Worm (Caenorhabditis elegans): ENCODE measurements around the gene nhr-48.
A peak's percentile ranks its signal among the peaks of the same experiment; 100 is the strongest.

Gene nhr-48

DNA sequence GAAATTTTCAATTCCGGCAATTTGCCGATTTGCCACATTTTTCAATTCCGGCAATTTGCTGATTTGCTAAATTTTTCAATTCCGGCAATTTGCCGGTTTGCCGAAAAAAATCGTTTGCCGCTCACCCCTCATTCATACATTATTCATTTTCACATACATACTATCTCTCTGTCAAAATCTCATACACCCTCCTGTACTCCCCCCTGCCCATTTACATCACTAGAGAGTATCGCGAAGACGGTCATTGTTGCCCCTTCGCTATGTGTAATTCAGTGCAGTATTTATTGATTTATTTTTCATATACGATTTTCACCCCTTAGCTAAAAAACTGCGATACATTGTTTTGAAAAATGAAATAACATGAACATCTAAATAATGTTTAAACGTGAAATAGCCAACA, 28.4 kb downstream of the nhr-48 start (continued):
- TF ChIP-seq ztf-11 (tag; optimal IDR thresholded peaks at IDR 0.05) (no peak), mml-1 (tag; optimal IDR thresholded peaks at IDR 0.05) (no peak), snpc-4 (tag; optimal IDR thresholded peaks at IDR 0.05) (peak; percentile 85), pha-4 (tag; optimal IDR thresholded peaks at IDR 0.05) (peak; percentile 86)

DNA sequence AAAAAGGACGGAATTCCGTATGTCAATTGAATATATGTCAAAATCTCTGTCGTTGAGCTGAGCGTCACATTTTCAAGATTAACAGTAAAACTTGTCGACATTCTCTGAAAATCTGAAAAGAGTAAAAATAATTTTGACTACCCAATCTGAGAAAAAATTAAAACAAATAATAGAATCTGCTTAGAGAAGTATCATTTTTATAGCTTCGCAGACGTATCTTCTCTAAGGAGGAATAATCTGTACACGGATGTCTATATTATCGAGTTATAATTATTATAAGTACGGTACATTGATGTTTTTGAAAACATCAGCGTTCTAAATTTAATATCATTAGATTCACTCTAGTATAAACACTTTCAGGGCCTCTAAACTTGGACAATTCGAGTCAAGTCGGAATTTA, 32.5 kb downstream of the nhr-48 start, which contains the start of gene srg-64:
srg-64 (minus strand) TSS at position 101 of the 400 bp plus-strand sequence.
- TF ChIP-seq sea-2 (GFP tag; optimal IDR thresholded peaks at IDR 0.05) (no peak), snpc-4 (tag; optimal IDR thresholded peaks at IDR 0.05) (no peak), ceh-9 (tag; optimal IDR thresholded peaks at IDR 0.05) (no peak), ceh-82 (tag; optimal IDR thresholded peaks at IDR 0.05) (no peak), ZK546.5 (tag; optimal IDR thresholded peaks at IDR 0.05) (no peak), nhr-23 (tag; optimal IDR thresholded peaks at IDR 0.05) (no peak), ztf-4 (tag; optimal IDR thresholded peaks at IDR 0.05) (no peak), lin-15B (tag; optimal IDR thresholded peaks at IDR 0.05) (no peak), nhr-11 (tag; optimal IDR thresholded peaks at IDR 0.05) (no peak), skn-1 (tag; optimal IDR thresholded peaks at IDR 0.05) (no peak), lsy-12 (tag; optimal IDR thresholded peaks at IDR 0.05) (no peak)

DNA sequence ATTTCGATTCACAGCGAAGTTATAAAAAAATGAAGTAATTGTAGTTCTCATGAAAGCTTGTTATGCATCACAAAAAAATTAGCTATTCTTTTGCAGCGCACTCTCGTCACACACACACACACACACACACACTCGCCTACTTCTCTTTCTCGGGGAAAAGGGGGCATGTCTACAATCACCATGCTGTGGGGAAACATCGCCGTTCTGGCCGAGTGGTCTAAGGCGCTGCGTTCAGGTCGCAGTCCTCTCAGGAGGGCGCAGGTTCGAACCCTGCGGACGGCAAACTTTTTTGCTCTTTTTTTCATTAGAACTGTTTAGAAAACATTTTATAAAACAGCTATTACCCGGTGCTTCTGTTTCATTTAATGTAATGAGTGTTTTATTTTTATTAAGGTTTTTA, 33.8 kb downstream of the nhr-48 start:
- TF ChIP-seq nhr-12 (tag; optimal IDR thresholded peaks at IDR 0.05) (no peak), lin-15B (tag; optimal IDR thresholded peaks at IDR 0.05) (peak; percentile 93), nhr-28 (tag; optimal IDR thresholded peaks at IDR 0.05) (no peak), aly-2 (tag; optimal IDR thresholded peaks at IDR 0.05) (no peak), nfya-1 (tag; optimal IDR thresholded peaks at IDR 0.05; ENCODE audit: insufficient read depth) (peak; percentile 45), sea-2 (GFP tag; optimal IDR thresholded peaks at IDR 0.05) (no peak), mdl-1 (tag; optimal IDR thresholded peaks at IDR 0.05) (no peak), egl-27 (tag; optimal IDR thresholded peaks at IDR 0.05) (no peak), ztf-4 (tag; optimal IDR thresholded peaks at IDR 0.05) (no peak), nhr-25 (tag; optimal IDR thresholded peaks at IDR 0.05) (peak; percentile 15), ceh-9 (tag; optimal IDR thresholded peaks at IDR 0.05) (no peak), zag-1 (tag; optimal IDR thresholded peaks at IDR 0.05) (no peak), elt-2 (tag; optimal IDR thresholded peaks at IDR 0.05) (peak; percentile 48), skn-1 (tag; optimal IDR thresholded peaks at IDR 0.05) (peak; percentile 20), ama-1 (optimal IDR thresholded peaks at IDR 0.05) (no peak), hmg-11 (tag; optimal IDR thresholded peaks at IDR 0.05) (peak; percentile 94), fkh-10 (GFP tag; optimal IDR thresholded peaks at IDR 0.05) (no peak), mml-1 (tag; optimal IDR thresholded peaks at IDR 0.05) (no peak), nhr-77 (tag; optimal IDR thresholded peaks at IDR 0.05) (no peak), snpc-4 (tag; optimal IDR thresholded peaks at IDR 0.05) (peak; percentile 41), unc-39 (tag; optimal IDR thresholded peaks at IDR 0.05) (no peak), nhr-76 (tag; optimal IDR thresholded peaks at IDR 0.05) (no peak), nhr-237 (tag; optimal IDR thresholded peaks at IDR 0.05) (no peak), lin-39 (tag; optimal IDR thresholded peaks at IDR 0.05) (peak; percentile 55), ceh-28 (tag; optimal IDR thresholded peaks at IDR 0.05) (peak; percentile 30), fkh-2 (tag; optimal IDR thresholded peaks at IDR 0.05) (no peak), ceh-16 (tag; optimal IDR thresholded peaks at IDR 0.05) (no peak), pha-4 (tag; optimal IDR thresholded peaks at IDR 0.05) (peak; percentile 47), pqm-1 (tag; optimal IDR thresholded peaks at IDR 0.05) (peak; percentile 50), ztf-11 (tag; optimal IDR thresholded peaks at IDR 0.05) (no peak), elt-1 (tag; optimal IDR thresholded peaks at IDR 0.05) (no peak), nhr-43 (tag; optimal IDR thresholded peaks at IDR 0.05; ENCODE audit: poor library complexity, severe bottlenecking) (peak; percentile 46), tbx-2 (tag; optimal IDR thresholded peaks at IDR 0.05) (peak; percentile 44), lsy-12 (tag; optimal IDR thresholded peaks at IDR 0.05) (peak; percentile 20), ceh-82 (tag; optimal IDR thresholded peaks at IDR 0.05) (peak; percentile 67), nhr-11 (tag; optimal IDR thresholded peaks at IDR 0.05) (no peak), fos-1 (tag; optimal IDR thresholded peaks at IDR 0.05) (no peak), elt-3 (tag; optimal IDR thresholded peaks at IDR 0.05) (no peak), egl-5 (tag; optimal IDR thresholded peaks at IDR 0.05) (no peak), R02D3.7 (tag; optimal IDR thresholded peaks at IDR 0.05) (peak; percentile 28), nhr-23 (tag; optimal IDR thresholded peaks at IDR 0.05) (peak; percentile 29), eor-1 (tag; optimal IDR thresholded peaks at IDR 0.05) (no peak), ZK546.5 (tag; optimal IDR thresholded peaks at IDR 0.05) (no peak), jun-1 (tag; optimal IDR thresholded peaks at IDR 0.05) (peak; percentile 40), unc-62 (GFP tag; optimal IDR thresholded peaks at IDR 0.05) (no peak), daf-12 (tag; optimal IDR thresholded peaks at IDR 0.05) (no peak), nhr-67 (tag; optimal IDR thresholded peaks at IDR 0.05) (no peak)

Measured in whole organism, L3 larva.